Worm (Caenorhabditis elegans): ENCODE data around the gene C25D7.5.

Gene C25D7.5

ce11 chrV:15071015-15071810 is 18.8 kb downstream of the C25D7.5 start, which contains the start of gene unc-76 (continued):
- TF ChIP-seq nhr-76 (tag; optimal IDR thresholded peaks at IDR 0.05) (no peak), R02D3.7 (tag; optimal IDR thresholded peaks at IDR 0.05) (no peak), skn-1 (tag; optimal IDR thresholded peaks at IDR 0.05) (no peak), arid-1 (GFP tag; conservative IDR thresholded peaks at IDR 0.05) (0 out of 2 replicates have a peak, but pooled peaks have one; percentile 32), T26A8.4 (GFP tag; IDR thresholded peaks at IDR 0.05) (peak; percentile 41; the same call in 1 of the 2 replicates), daf-8 (GFP tag; IDR thresholded peaks at IDR 0.05) (no peak), ztf-11 (tag; optimal IDR thresholded peaks at IDR 0.05) (no peak), daf-19 (GFP tag; conservative IDR thresholded peaks at IDR 0.05) (no peak), nhr-10 (tag; optimal IDR thresholded peaks at IDR 0.05) (no peak), hmg-1.1 (GFP tag; IDR thresholded peaks at IDR 0.05) (peak; percentile 74), zfp-2 (tag; optimal IDR thresholded peaks at IDR 0.05) (no peak), unc-62 (GFP tag; optimal IDR thresholded peaks at IDR 0.05 in 1 of 2) (peak in 1 of 2 experiments; percentile 98), unc-62 (tag; optimal IDR thresholded peaks at IDR 0.05) (no peak), php-3 (GFP tag; IDR thresholded peaks at IDR 0.05) (no peak), ceh-28 (tag; optimal IDR thresholded peaks at IDR 0.05) (no peak), daf-12 (tag; optimal IDR thresholded peaks at IDR 0.05) (no peak), attf-4 (tag; optimal IDR thresholded peaks at IDR 0.05) (no peak), sdz-12 (GFP tag; optimal IDR thresholded peaks at IDR 0.05) (no peak), hif-1 (tag; optimal IDR thresholded peaks at IDR 0.05) (peak in 1 of 2 experiments; percentile 47), lin-13 (GFP tag; optimal IDR thresholded peaks at IDR 0.05) (peak; percentile 55), snpc-1.2 (GFP tag; IDR thresholded peaks at IDR 0.05) (no peak), ZK337.2 (GFP tag; IDR thresholded peaks at IDR 0.05) (no peak), zip-11 (GFP tag; IDR thresholded peaks at IDR 0.05) (no peak), dmd-6 (GFP tag; IDR thresholded peaks at IDR 0.05) (peak; percentile 38; the same call in 1 of the 2 replicates), T20F7.1 (GFP tag; optimal IDR thresholded peaks at IDR 0.05) (no peak), Y48G9A.11 (GFP tag; IDR thresholded peaks at IDR 0.05) (no peak), nhr-237 (tag; optimal IDR thresholded peaks at IDR 0.05) (no peak), snpc-4 (tag; optimal IDR thresholded peaks at IDR 0.05) (no peak), lim-7 (GFP tag; IDR thresholded peaks at IDR 0.05) (no peak), madf-5 (GFP tag; IDR thresholded peaks at IDR 0.05) (no peak), F49E8.2 (tag; optimal IDR thresholded peaks at IDR 0.05; ENCODE audit: borderline replicate concordance) (no peak), mep-1 (tag; optimal IDR thresholded peaks at IDR 0.05) (peak; percentile 90), nhr-6 (tag; optimal IDR thresholded peaks at IDR 0.05) (peak; percentile 87), unc-39 (tag; optimal IDR thresholded peaks at IDR 0.05) (no peak), ama-1 (optimal IDR thresholded peaks at IDR 0.05) (no peak), fkh-10 (GFP tag; optimal IDR thresholded peaks at IDR 0.05) (peak; percentile 92), nhr-11 (tag; optimal IDR thresholded peaks at IDR 0.05) (peak; percentile 72), jun-1 (tag; optimal IDR thresholded peaks at IDR 0.05) (no peak), saeg-2 (GFP tag; IDR thresholded peaks at IDR 0.05) (no peak), hlh-11 (tag; optimal IDR thresholded peaks at IDR 0.05) (peak; percentile 68), F44E2.7 (GFP tag; IDR thresholded peaks at IDR 0.05) (no peak), zip-2 (tag; optimal IDR thresholded peaks at IDR 0.05) (no peak), ctbp-1 (GFP tag; IDR thresholded peaks at IDR 0.05) (peak; percentile 72), mes-2 (tag; optimal IDR thresholded peaks at IDR 0.05; ENCODE audit: poor library complexity, severe bottlenecking) (peak; percentile 48), unc-130 (GFP tag; optimal IDR thresholded peaks at IDR 0.05) (no peak), dpl-1 (GFP tag; optimal IDR thresholded peaks at IDR 0.05) (peak; percentile 27), pqm-1 (tag; optimal IDR thresholded peaks at IDR 0.05) (no peak), zag-1 (tag; optimal IDR thresholded peaks at IDR 0.05) (peak; percentile 56), aha-1 (tag) (peak; percentile 95), cey-2 (tag; optimal IDR thresholded peaks at IDR 0.05; ENCODE audit: borderline replicate concordance, insufficient read depth) (no peak), ZK546.5 (tag; optimal IDR thresholded peaks at IDR 0.05) (no peak), ceh-62 (tag; optimal IDR thresholded peaks at IDR 0.05) (no peak)
